Worm (Caenorhabditis elegans) whole organism, young adult: Measurements from ENCODE around the gene ZK177.11.

Source experiments
- D2030.7 ChIP-seq: fragments of 200-800 bp; sonication (Bioruptor generic); IDR thresholded peaks from 2 replicates; pipeline ENCODE4 v1.3.6; 2022; ENCODE audit warnings: missing genetic modification reagents, missing genetic modification characterization, missing compliant biosample characterization
- F10E7.11 ChIP-seq: sonication (generic microtip); optimal IDR thresholded peaks from 2 replicates; lab custom pipeline; 2017; ENCODE audit warnings: mild to moderate bottlenecking, missing genetic modification characterization, moderate library complexity, missing compliant biosample characterization
- F33H1.4 ChIP-seq: fragments of 200-800 bp; sonication (Bioruptor generic); IDR thresholded peaks from 2 replicates; pipeline ENCODE4 v1.3.6; 2022; ENCODE audit warnings: missing genetic modification reagents, missing genetic modification characterization, missing compliant biosample characterization
- F52B5.7 ChIP-seq: sonication (generic microtip); optimal IDR thresholded peaks from 2 replicates; lab custom pipeline; 2016; ENCODE audit warnings: mild to moderate bottlenecking, missing genetic modification characterization, missing compliant biosample characterization
- F57A8.1 ChIP-seq: fragments of 200-800 bp; sonication (Bioruptor generic); optimal IDR thresholded peaks from 2 replicates; lab custom pipeline; 2018; ENCODE audit warnings: mild to moderate bottlenecking, missing genetic modification characterization, moderate library complexity, missing compliant biosample characterization
- K11D2.4 ChIP-seq: fragments of 200-800 bp; sonication (Bioruptor generic); IDR thresholded peaks from 2 replicates; pipeline ENCODE4 v1.3.6; 2022; ENCODE audit warnings: missing genetic modification reagents, missing genetic modification characterization, missing compliant biosample characterization
- K12H6.12 ChIP-seq: fragments of 200-800 bp; sonication (Bioruptor generic); optimal IDR thresholded peaks from 2 replicates; lab custom pipeline; 2018; ENCODE audit warnings: mild to moderate bottlenecking, missing genetic modification characterization, missing compliant biosample characterization
- Y56A3A.18 ChIP-seq: fragments of 200-800 bp; sonication (Bioruptor generic); IDR thresholded peaks from 2 replicates; pipeline ENCODE4 v1.3.6; 2022; ENCODE audit warnings: missing genetic modification reagents, missing genetic modification characterization, missing compliant biosample characterization
- Y95B8A.8 ChIP-seq: fragments of 200-800 bp; sonication (Bioruptor generic); IDR thresholded peaks from 2 replicates; pipeline ENCODE4 v1.3.6; 2022; ENCODE audit warnings: missing genetic modification reagents, missing genetic modification characterization, missing compliant biosample characterization
- atf-7 ChIP-seq: sonication (generic microtip); optimal IDR thresholded peaks from 2 replicates; lab custom pipeline; 2017; ENCODE audit warnings: mild to moderate bottlenecking, missing genetic modification characterization, missing compliant biosample characterization
- attf-3 ChIP-seq: fragments of 200-800 bp; sonication (Bioruptor generic); conservative IDR thresholded peaks from 2 replicates; pipeline ENCODE4 v1.3.6; 2022; ENCODE audit warnings: missing genetic modification reagents, missing genetic modification characterization, missing compliant biosample characterization
- bed-1 ChIP-seq: fragments of 200-800 bp; sonication (Bioruptor generic); IDR thresholded peaks from 2 replicates; pipeline ENCODE4 v1.3.6; 2022; ENCODE audit warnings: missing genetic modification reagents, missing genetic modification characterization, missing compliant biosample characterization
- ccch-3 ChIP-seq: fragments of 200-800 bp; sonication (Bioruptor generic); optimal IDR thresholded peaks from 2 replicates; lab custom pipeline; 2018; ENCODE audit warnings: mild to moderate bottlenecking, missing genetic modification characterization, missing compliant biosample characterization
- cebp-2 ChIP-seq: fragments of 200-800 bp; sonication (Bioruptor generic); IDR thresholded peaks from 2 replicates; pipeline ENCODE4 v1.3.6; 2022; ENCODE audit warnings: missing genetic modification characterization, missing compliant biosample characterization
- ceh-100 ChIP-seq: fragments of 200-800 bp; sonication (Bioruptor generic); IDR thresholded peaks from 2 replicates; pipeline ENCODE4 v1.3.6; 2022; ENCODE audit warnings: missing genetic modification reagents, missing genetic modification characterization, missing compliant biosample characterization
- ceh-27 ChIP-seq: fragments of 200-800 bp; sonication (Bioruptor generic); optimal IDR thresholded peaks from 2 replicates; lab custom pipeline; 2018; ENCODE audit warnings: mild to moderate bottlenecking, missing genetic modification characterization, moderate library complexity, missing compliant biosample characterization
- ceh-79 ChIP-seq: sonication (generic microtip); optimal IDR thresholded peaks from 2 replicates; lab custom pipeline; 2017; ENCODE audit warnings: mild to moderate bottlenecking, missing genetic modification characterization, missing compliant biosample characterization
- chd-7 ChIP-seq: sonication (generic microtip); optimal IDR thresholded peaks from 2 replicates; lab custom pipeline; 2016; ENCODE audit warnings: mild to moderate bottlenecking, missing genetic modification characterization, moderate library complexity, missing compliant biosample characterization
- dpl-1 ChIP-seq: fragments of 150-350 bp; optimal IDR thresholded peaks from 2 replicates; lab custom pipeline; 2014; ENCODE audit warnings: missing biosample characterization, missing genetic modification reagents, missing genetic modification characterization
- efl-1 ChIP-seq: fragments of 150-350 bp; optimal IDR thresholded peaks from 2 replicates; lab custom pipeline; 2014; ENCODE audit warnings: missing biosample characterization, missing genetic modification reagents, missing genetic modification characterization
- egl-44 ChIP-seq: fragments of 200-800 bp; sonication (Bioruptor generic); IDR thresholded peaks from 2 replicates; pipeline ENCODE4 v1.3.6; 2022; ENCODE audit warnings: missing genetic modification reagents, missing genetic modification characterization, missing compliant biosample characterization
- egrh-3 ChIP-seq: fragments of 200-800 bp; sonication (Bioruptor generic); IDR thresholded peaks from 2 replicates; pipeline ENCODE4 v1.3.6; 2022; ENCODE audit warnings: missing genetic modification reagents, missing genetic modification characterization, missing compliant biosample characterization
- ekl-4 ChIP-seq: fragments of 200-800 bp; sonication (Bioruptor generic); IDR thresholded peaks from 2 replicates; pipeline ENCODE4 v1.3.6; 2022; ENCODE audit warnings: missing genetic modification reagents, missing genetic modification characterization, missing compliant biosample characterization
- ets-4 ChIP-seq: fragments of 200-800 bp; sonication (Bioruptor generic); optimal IDR thresholded peaks from 2 replicates; lab custom pipeline; 2018; ENCODE audit warnings: mild to moderate bottlenecking, missing genetic modification characterization, missing compliant biosample characterization
- fkh-3 ChIP-seq: sonication (generic microtip); optimal IDR thresholded peaks from 2 replicates; lab custom pipeline; 2016; ENCODE audit warnings: mild to moderate bottlenecking, missing genetic modification characterization, missing compliant biosample characterization
- gei-17 ChIP-seq: fragments of 200-800 bp; sonication (Bioruptor generic); optimal IDR thresholded peaks from 2 replicates; lab custom pipeline; 2018; ENCODE audit warnings: mild to moderate bottlenecking, missing genetic modification characterization, missing compliant biosample characterization
- him-1 ChIP-seq: sonication (generic microtip); optimal IDR thresholded peaks from 2 replicates; lab custom pipeline; 2016; ENCODE audit warnings: missing genotype, missing genetic modification reagents, missing genetic modification characterization, missing compliant biosample characterization
- hlh-12 ChIP-seq: sonication (generic microtip); optimal IDR thresholded peaks from 2 replicates; lab custom pipeline; 2016; ENCODE audit warnings: missing genetic modification characterization, missing compliant biosample characterization
- lag-1 ChIP-seq: fragments of 200-800 bp; sonication (Bioruptor generic); IDR thresholded peaks from 2 replicates; pipeline ENCODE4 v1.3.6; 2022; ENCODE audit warnings: missing genetic modification reagents, missing genetic modification characterization, missing compliant biosample characterization
- lir-1 ChIP-seq: fragments of 200-800 bp; sonication (Bioruptor generic); conservative IDR thresholded peaks from 2 replicates; pipeline ENCODE4 v1.3.6; 2022; ENCODE audit warnings: missing genetic modification reagents, missing genetic modification characterization, missing compliant biosample characterization
- madf-3 ChIP-seq: fragments of 200-800 bp; sonication (Bioruptor generic); IDR thresholded peaks from 2 replicates; pipeline ENCODE4 v1.3.6; 2022; ENCODE audit warnings: missing genetic modification reagents, missing genetic modification characterization, missing compliant biosample characterization
- madf-6 ChIP-seq: fragments of 200-800 bp; sonication (Bioruptor generic); IDR thresholded peaks from 2 replicates; pipeline ENCODE4 v1.3.6; 2022; ENCODE audit warnings: missing genetic modification reagents, missing genetic modification characterization, missing compliant biosample characterization
- madf-8 ChIP-seq: fragments of 200-800 bp; sonication (Bioruptor generic); conservative IDR thresholded peaks from 2 replicates; pipeline ENCODE4 v1.3.6; 2022; ENCODE audit warnings: missing genetic modification reagents, missing genetic modification characterization, missing compliant biosample characterization
- nfyb-1 ChIP-seq: fragments of 200-800 bp; sonication (Bioruptor generic); IDR thresholded peaks from 2 replicates; pipeline ENCODE4 v1.3.6; 2022; ENCODE audit warnings: missing genetic modification reagents, missing genetic modification characterization, missing compliant biosample characterization
- rcor-1 ChIP-seq: fragments of 200-800 bp; sonication (Bioruptor generic); IDR thresholded peaks from 2 replicates; pipeline ENCODE4 v1.3.6; 2022; ENCODE audit warnings: missing genetic modification reagents, missing genetic modification characterization, missing compliant biosample characterization
- sdz-38 ChIP-seq: sonication (generic microtip); optimal IDR thresholded peaks from 2 replicates; lab custom pipeline; 2016; ENCODE audit warnings: missing genotype, missing genetic modification characterization, missing compliant biosample characterization
- snpc-3.4 ChIP-seq: sonication (generic microtip); optimal IDR thresholded peaks from 2 replicates; lab custom pipeline; 2017; ENCODE audit warnings: missing genetic modification characterization, mild to moderate bottlenecking, missing compliant biosample characterization, antibody characterized with exemption, moderate library complexity, missing genotype, missing genetic modification reagents
- snpc-4 ChIP-seq, 5 experiments: fragments of 150-350 bp in 1 of 5; sonication (generic microtip) in 4 of 5; optimal IDR thresholded peaks; 2 replicates each; lab custom pipeline; 2014 to 2018; ENCODE audit warnings: missing genetic modification characterization in 5 of 5, missing biosample characterization in 3 of 5, antibody characterized with exemption in 2 of 5, mild to moderate bottlenecking in 2 of 5, missing compliant biosample characterization in 2 of 5, missing genotype in 2 of 5, moderate library complexity in 2 of 5, missing genetic modification reagents in 1 of 5
- somi-1 ChIP-seq: fragments of 200-800 bp; sonication (Bioruptor generic); optimal IDR thresholded peaks from 2 replicates; lab custom pipeline; 2018; ENCODE audit warnings: mild to moderate bottlenecking, missing genetic modification characterization, missing compliant biosample characterization
- tbp1 ChIP-seq: fragments of 200-800 bp; sonication (Bioruptor generic); optimal IDR thresholded peaks from 2 replicates; lab custom pipeline; 2018; ENCODE audit warnings: mild to moderate bottlenecking, missing genetic modification characterization, missing compliant biosample characterization
- tbx-9 ChIP-seq: sonication (generic microtip); optimal IDR thresholded peaks from 2 replicates; lab custom pipeline; 2016; ENCODE audit warnings: borderline replicate concordance, missing genetic modification characterization, inconsistent platforms, missing compliant biosample characterization
- unc-62 ChIP-seq: fragments of 150-350 bp; optimal IDR thresholded peaks from 2 replicates; lab custom pipeline; 2014; ENCODE audit warnings: missing biosample characterization, missing genetic modification reagents, missing genetic modification characterization
- zim-3 ChIP-seq: sonication (generic microtip); optimal IDR thresholded peaks from 2 replicates; lab custom pipeline; 2017; ENCODE audit warnings: mild to moderate bottlenecking, missing genetic modification characterization, moderate library complexity, missing compliant biosample characterization
- ztf-22 ChIP-seq: fragments of 200-800 bp; sonication (Bioruptor generic); optimal IDR thresholded peaks from 2 replicates; lab custom pipeline; 2018; ENCODE audit warnings: mild to moderate bottlenecking, missing genetic modification characterization, moderate library complexity, missing compliant biosample characterization
- ztf-25 ChIP-seq: fragments of 200-800 bp; sonication (Bioruptor generic); IDR thresholded peaks from 2 replicates; pipeline ENCODE4 v1.3.6; 2022; ENCODE audit warnings: missing genetic modification reagents, missing genetic modification characterization, missing compliant biosample characterization
- ztf-26 ChIP-seq: sonication (generic microtip); optimal IDR thresholded peaks from 2 replicates; lab custom pipeline; 2017; ENCODE audit warnings: missing genetic modification characterization, missing compliant biosample characterization
- ztf-6 ChIP-seq: fragments of 200-800 bp; sonication (Bioruptor generic); IDR thresholded peaks from 2 replicates; pipeline ENCODE4 v1.3.6; 2022; ENCODE audit warnings: missing genetic modification reagents, missing genetic modification characterization, missing compliant biosample characterization

ZK177.11 gene

DNA sequence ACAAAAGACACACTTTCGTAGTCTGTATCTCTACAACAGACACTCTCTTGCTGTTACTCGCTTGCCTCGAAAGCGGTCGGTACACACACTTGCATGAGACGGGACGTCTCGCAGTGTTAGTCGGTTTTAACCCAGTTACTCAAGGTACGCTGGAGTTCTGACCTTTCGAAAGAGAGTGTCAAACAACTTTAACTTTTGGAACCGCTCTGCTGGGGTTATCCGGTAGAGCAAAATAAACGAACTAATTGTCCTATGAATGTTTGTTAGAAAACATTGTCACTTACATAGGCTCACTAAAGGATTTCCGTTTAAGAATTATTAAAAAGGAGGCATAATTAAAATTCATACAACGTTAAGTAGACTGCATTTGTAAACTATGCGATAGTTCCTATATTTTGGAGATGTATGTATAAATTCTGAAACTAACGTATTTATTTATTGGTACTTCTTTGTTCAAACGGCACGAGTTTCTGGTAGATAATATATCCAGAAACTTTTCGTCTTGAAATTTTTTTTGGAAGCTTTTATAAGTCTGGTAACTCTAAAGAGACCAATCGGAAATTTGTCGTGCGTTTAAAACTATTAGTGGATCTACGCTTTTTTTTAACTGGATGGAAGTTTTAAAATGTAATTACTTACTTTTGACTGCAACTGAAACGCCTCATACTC, 20.9 kb downstream of the ZK177.11 start (continued):
- TF ChIP-seq ztf-6 (GFP tag; lab: Robert Waterston, UW) (0 out of 2 replicates have a peak, but pooled peaks have one; percentile 44), ceh-100 (peak; percentile 84), F52B5.7 (tag; lab: Kevin White, UChicago) (peak; percentile 96), unc-62 (GFP tag; lab: Kevin White, UChicago) (peak; percentile 23), D2030.7 (GFP tag; lab: Robert Waterston, UW) (peak; percentile 78), attf-3 (GFP tag; lab: Robert Waterston, UW) (peak; percentile 81), ztf-22 (GFP tag; lab: Kevin White, UChicago) (peak; percentile 86), K12H6.12 (tag; lab: Kevin White, UChicago) (peak; percentile 98), madf-3 (no peak; the same call in none of the 2 replicates), ztf-25 (no peak), somi-1 (peak; percentile 94), K11D2.4 (GFP tag; lab: Robert Waterston, UW) (peak; percentile 95), lag-1 (peak; percentile 75; the same call in 1 of the 2 replicates), cebp-2 (GFP tag; lab: Robert Waterston, UW) (peak; percentile 83; the same call in 1 of the 2 replicates), tbp1 (GFP tag; lab: Kevin White, UChicago) (peak; percentile 83), egrh-3 (peak; percentile 59; the same call in 1 of the 2 replicates), ceh-27 (GFP tag; lab: Kevin White, UChicago) (peak; percentile 98), rcor-1 (GFP tag; lab: Robert Waterston, UW) (peak; percentile 92), snpc-3.4 (peak; percentile 93), ets-4 (GFP tag; lab: Kevin White, UChicago) (peak; percentile 89), efl-1 (peak; percentile 47), Y56A3A.18 (GFP tag; lab: Robert Waterston, UW) (peak; percentile 91), bed-1 (GFP tag; lab: Robert Waterston, UW) (0 out of 2 replicates have a peak, but pooled peaks have one; percentile 47), F33H1.4 (GFP tag; lab: Robert Waterston, UW) (peak; percentile 64), F57A8.1 (GFP tag; lab: Kevin White, UChicago) (peak; percentile 78), atf-7 (tag; lab: Kevin White, UChicago) (peak; percentile 98), chd-7 (tag; lab: Kevin White, UChicago) (peak; percentile 97), madf-8 (GFP tag; lab: Robert Waterston, UW) (peak; percentile 49), gei-17 (GFP tag; lab: Kevin White, UChicago) (peak; percentile 91), egl-44 (GFP tag; lab: Robert Waterston, UW) (peak; percentile 93), fkh-3 (peak; percentile 82), snpc-4 (GFP tag; optimal IDR thresholded peaks at IDR 0.05; lab: Kevin White, UChicago) (peak; percentile 98), snpc-4 (tag; optimal IDR thresholded peaks at IDR 0.05; lab: Kevin White, UChicago) (peak; percentile 99 to 100 (median 100)), ztf-26 (peak; percentile 98), ekl-4 (GFP tag; lab: Robert Waterston, UW) (peak; percentile 96), lir-1 (peak; percentile 89), ccch-3 (GFP tag; lab: Kevin White, UChicago) (peak; percentile 81), sdz-38 (tag; lab: Kevin White, UChicago) (peak; percentile 44), ceh-79 (tag; lab: Kevin White, UChicago) (peak; percentile 95), dpl-1 (GFP tag; lab: Kevin White, UChicago) (peak; percentile 53), hlh-12 (tag; lab: Kevin White, UChicago) (peak; percentile 39), Y95B8A.8 (GFP tag; lab: Robert Waterston, UW) (peak; percentile 95), madf-6 (GFP tag; lab: Robert Waterston, UW) (peak; percentile 85), F10E7.11 (peak; percentile 95), tbx-9 (no peak), zim-3 (peak; percentile 91), nfyb-1 (GFP tag; lab: Robert Waterston, UW) (peak; percentile 98), him-1 (peak; percentile 85)
